Fruit fly (Drosophila melanogaster): ENCODE data around the gene Ras64B.

Gene Ras64B

dm6 chr3L:4133724-4134678 lies 4.9 kb upstream of the Ras64B start, which contains the start of gene ens (continued):
- TF ChIP-seq CG13775 (GFP tag; optimal IDR thresholded peaks at IDR 0.05) (no peak), Mes4 (GFP tag; optimal IDR thresholded peaks at IDR 0.05) (no peak), trem (tag; optimal IDR thresholded peaks at IDR 0.05) (peak; percentile 33), BEAF-32 (GFP tag; optimal IDR thresholded peaks at IDR 0.05) (peak; percentile 52), CG6689 (GFP tag; IDR thresholded peaks at IDR 0.05) (no peak), nom (GFP tag; optimal IDR thresholded peaks at IDR 0.05) (peak; percentile 66), CG5953 (GFP tag; IDR thresholded peaks at IDR 0.05) (no peak), CG4404 (GFP tag; IDR thresholded peaks at IDR 0.05) (no peak), caup (GFP tag; optimal IDR thresholded peaks at IDR 0.05; ENCODE audit: severe bottlenecking) (no peak), CG1647 (GFP tag; optimal IDR thresholded peaks at IDR 0.05) (no peak), cas (GFP tag; IDR thresholded peaks at IDR 0.05) (no peak), CG9797 (GFP tag; optimal IDR thresholded peaks at IDR 0.05) (peak; percentile 91), Oli (tag; optimal IDR thresholded peaks at IDR 0.05) (no peak), HmgZ (tag; optimal IDR thresholded peaks at IDR 0.05) (peak; percentile 6), Adf1 (GFP tag; IDR thresholded peaks at IDR 0.05) (peak; percentile 21; the same call in 1 of the 2 replicates), Opbp (GFP tag; IDR thresholded peaks at IDR 0.05; ENCODE audit: partially characterized antibody) (0 out of 3 replicates have a peak, but pooled peaks have one; percentile 52), CG12659 (GFP tag; optimal IDR thresholded peaks at IDR 0.05) (peak; percentile 56), CG2875 (GFP tag; optimal IDR thresholded peaks at IDR 0.05) (no peak), CG17912 (GFP tag; optimal IDR thresholded peaks at IDR 0.05) (peak; percentile 36), klu (GFP tag; IDR thresholded peaks at IDR 0.05) (no peak), NC2β (GFP tag; optimal IDR thresholded peaks at IDR 0.05) (no peak), Doc3 (GFP tag; IDR thresholded peaks at IDR 0.05; ENCODE audit: partially characterized antibody) (no peak), seq (GFP tag; IDR thresholded peaks at IDR 0.05) (no peak), salm (tag; optimal IDR thresholded peaks at IDR 0.05) (peak; percentile 24), CG14050 (GFP tag; IDR thresholded peaks at IDR 0.05) (no peak), Mad (GFP tag; optimal IDR thresholded peaks at IDR 0.05) (no peak), ac (GFP tag; optimal IDR thresholded peaks at IDR 0.05) (peak; percentile 9), Fer3 (tag; optimal IDR thresholded peaks at IDR 0.05) (no peak), BtbVII (GFP tag; optimal IDR thresholded peaks at IDR 0.05) (peak; percentile 21), tll (GFP tag; optimal IDR thresholded peaks at IDR 0.05) (no peak), rib (GFP tag; IDR thresholded peaks at IDR 0.05) (no peak), Neu2 (GFP tag; optimal IDR thresholded peaks at IDR 0.05; ENCODE audit: borderline replicate concordance) (no peak), CG10431 (GFP tag; optimal IDR thresholded peaks at IDR 0.05) (peak; percentile 45), CG31365 (tag; optimal IDR thresholded peaks at IDR 0.05) (no peak), sug (tag; optimal IDR thresholded peaks at IDR 0.05) (peak; percentile 36), Sry-δ (GFP tag; optimal IDR thresholded peaks at IDR 0.05) (peak; percentile 47), gce (GFP tag; IDR thresholded peaks at IDR 0.05) (no peak), tgo (GFP tag; IDR thresholded peaks at IDR 0.05) (no peak), CG10147 (GFP tag; optimal IDR thresholded peaks at IDR 0.05) (no peak), nerfin-2 (GFP tag; IDR thresholded peaks at IDR 0.05; ENCODE audit: partially characterized antibody) (no peak), CG30020 (tag; optimal IDR thresholded peaks at IDR 0.05) (no peak), D (optimal IDR thresholded peaks at IDR 0.05) (no peak), D (GFP tag; optimal IDR thresholded peaks at IDR 0.05) (no peak), CG11696 (GFP tag; IDR thresholded peaks at IDR 0.05) (no peak), stwl (tag; optimal IDR thresholded peaks at IDR 0.05) (peak; percentile 38), CG4617 (GFP tag; optimal IDR thresholded peaks at IDR 0.05; ENCODE audit: borderline replicate concordance) (peak; percentile 93), Vsx1 (GFP tag; optimal IDR thresholded peaks at IDR 0.05) (no peak), onecut (GFP tag; IDR thresholded peaks at IDR 0.05) (peak; percentile 54)

Measured in whole organism, embryonic.